Worm (Caenorhabditis elegans): ENCODE data around the gene F47B10.3.

ce11 chrX:10927136-10927535, 35.1 kb downstream of the F47B10.3 start:
- no peak for TF ChIP-seq him-1 (tag; optimal IDR thresholded peaks at IDR 0.05)
- TF ChIP-seq W03F9.2 (tag; optimal IDR thresholded peaks at IDR 0.05), result no peak

Measured in whole organism, L4/young adult.